Fruit fly (Drosophila melanogaster) whole organism, wandering third instar larva: Measurements from ENCODE around the gene GstT4.

Experiments
- Abd-B ChIP-seq: fragments of >200 bp; optimal IDR thresholded peaks from 2 replicates; lab custom pipeline; 2017; ENCODE audit warnings: missing biosample characterization, missing genetic modification characterization
- CG32264 ChIP-seq: fragments of 200-800 bp; sonication (Bioruptor generic); optimal IDR thresholded peaks from 2 replicates; lab custom pipeline; 2016; ENCODE audit warnings: missing biosample characterization, missing genetic modification characterization
- CG9705 ChIP-seq: fragments of 200-800 bp; sonication (Bioruptor generic); optimal IDR thresholded peaks from 2 replicates; lab custom pipeline; 2018; ENCODE audit warnings: missing biosample characterization, mild to moderate bottlenecking, missing genetic modification characterization
- CrebA ChIP-seq: fragments of 200-800 bp; sonication (Bioruptor generic); optimal IDR thresholded peaks from 2 replicates; lab custom pipeline; 2016; ENCODE audit warnings: missing biosample characterization, mild to moderate bottlenecking, missing genetic modification characterization, borderline replicate concordance
- Dfd ChIP-seq: fragments of >200 bp; optimal IDR thresholded peaks from 2 replicates; lab custom pipeline; 2017; ENCODE audit warnings: missing biosample characterization, missing genetic modification characterization
- Dif ChIP-seq: fragments of 200-275, 200-300 bp; sonication (Bioruptor generic); optimal IDR thresholded peaks from 2 replicates; lab custom pipeline; 2018; ENCODE audit warnings: missing biosample characterization, missing genetic modification characterization; ENCODE audit not compliant: partially characterized antibody
- GATAd ChIP-seq: sonication (Bioruptor generic); optimal IDR thresholded peaks from 2 replicates; lab custom pipeline; 2016; ENCODE audit warnings: missing biosample characterization, missing genetic modification characterization
- HLH106 ChIP-seq: fragments of 200-800 bp; optimal IDR thresholded peaks from 3 replicates; lab custom pipeline; 2019; ENCODE audit warnings: missing biosample characterization, mild to moderate bottlenecking, missing genetic modification characterization, moderate library complexity
- Hnf4 ChIP-seq: fragments of 200-800 bp; sonication (Bioruptor generic); optimal IDR thresholded peaks from 2 replicates; lab custom pipeline; 2016; ENCODE audit warnings: missing biosample characterization, mild to moderate bottlenecking, missing genetic modification characterization
- Hr78 ChIP-seq: fragments of >200 bp; optimal IDR thresholded peaks from 2 replicates; lab custom pipeline; 2017; ENCODE audit warnings: missing biosample characterization, missing genetic modification characterization
- Hr83 ChIP-seq: fragments of 200-300 bp; sonication (Bioruptor generic); optimal IDR thresholded peaks from 2 replicates; lab custom pipeline; 2016; ENCODE audit warnings: missing biosample characterization, mild to moderate bottlenecking, missing genetic modification characterization, moderate library complexity; ENCODE audit not compliant: poor library complexity, severe bottlenecking
- Jra ChIP-seq: sonication (Bioruptor generic); optimal IDR thresholded peaks from 2 replicates; lab custom pipeline; 2016; ENCODE audit warnings: missing biosample characterization, missing genetic modification characterization
- Mio ChIP-seq: sonication (Bioruptor generic); optimal IDR thresholded peaks from 2 replicates; lab custom pipeline; 2016; ENCODE audit warnings: missing biosample characterization, missing genetic modification characterization
- Myc ChIP-seq: fragments of >200 bp; optimal IDR thresholded peaks from 2 replicates; lab custom pipeline; 2017
- N ChIP-seq: fragments of >200 bp; optimal IDR thresholded peaks from 2 replicates; lab custom pipeline; 2018; ENCODE audit warnings: missing biosample characterization, missing external identifiers, missing genetic modification characterization
- OdsH ChIP-seq: fragments of 200-800 bp; sonication (Bioruptor generic); optimal IDR thresholded peaks from 2 replicates; lab custom pipeline; 2016; ENCODE audit warnings: missing biosample characterization, mild to moderate bottlenecking, missing genetic modification characterization
- Rel ChIP-seq, 2 experiments: fragments of 200-800 bp; sonication (Bioruptor generic) in 1 of 2; optimal IDR thresholded peaks; 2 replicates in 1 of 2; 3 replicates in 1 of 2; lab custom pipeline; 2016 to 2019; ENCODE audit warnings: mild to moderate bottlenecking in 2 of 2, missing biosample characterization in 2 of 2, missing genetic modification characterization in 2 of 2, moderate library complexity in 1 of 2
- Sp1 ChIP-seq: fragments of 200-800 bp; sonication (Bioruptor generic); optimal IDR thresholded peaks from 3 replicates; lab custom pipeline; 2019; ENCODE audit warnings: missing biosample characterization, mild to moderate bottlenecking, missing genetic modification characterization, moderate library complexity
- Vsx2 ChIP-seq: fragments of 200-300, 225-300 bp; sonication (Bioruptor generic); optimal IDR thresholded peaks from 2 replicates; lab custom pipeline; 2018; ENCODE audit warnings: missing biosample characterization, missing genetic modification characterization; ENCODE audit not compliant: partially characterized antibody
- br ChIP-seq: fragments of 200-800 bp; sonication (Bioruptor generic); optimal IDR thresholded peaks from 2 replicates; lab custom pipeline; 2016; ENCODE audit warnings: missing biosample characterization, missing genetic modification characterization
- brk ChIP-seq: fragments of 200-800 bp; sonication (Bioruptor generic); optimal IDR thresholded peaks from 2 replicates; lab custom pipeline; 2016; ENCODE audit warnings: missing biosample characterization, mild to moderate bottlenecking, missing genetic modification characterization
- dl ChIP-seq, 2 experiments: fragments of 175-275, 200-275 bp in 1 of 2; fragments of 200-275 bp in 1 of 2; sonication (Bioruptor generic); optimal IDR thresholded peaks; lab custom pipeline; 2018; ENCODE audit warnings: mild to moderate bottlenecking in 2 of 2, missing biosample characterization in 2 of 2, missing genetic modification characterization in 2 of 2, moderate library complexity in 2 of 2; ENCODE audit not compliant: partially characterized antibody in 2 of 2, insufficient read depth in 1 of 2
- dmrt93B ChIP-seq: fragments of 200-800 bp; sonication (Bioruptor generic); optimal IDR thresholded peaks from 2 replicates; lab custom pipeline; 2018; ENCODE audit warnings: missing biosample characterization, mild to moderate bottlenecking, missing genetic modification characterization
- dsf ChIP-seq: sonication (Bioruptor generic); optimal IDR thresholded peaks from 2 replicates; lab custom pipeline; 2016; ENCODE audit warnings: missing biosample characterization, missing genetic modification characterization, borderline replicate concordance
- ey ChIP-seq: fragments of 200-800 bp; sonication (Bioruptor generic); optimal IDR thresholded peaks from 2 replicates; lab custom pipeline; 2016; ENCODE audit warnings: missing biosample characterization, missing genetic modification characterization
- foxo ChIP-seq, 2 experiments: fragments of 200-800 bp; sonication (Bioruptor generic); optimal IDR thresholded peaks; 2 replicates in 1 of 2; 3 replicates in 1 of 2; lab custom pipeline; 2016 to 2017; ENCODE audit warnings: missing biosample characterization in 2 of 2, missing genetic modification characterization in 2 of 2
- fru ChIP-seq: fragments of 200-800 bp; sonication (Bioruptor generic); optimal IDR thresholded peaks from 3 replicates; lab custom pipeline; 2016; ENCODE audit warnings: missing biosample characterization, mild to moderate bottlenecking, missing genetic modification characterization
- h ChIP-seq: fragments of 200-800 bp; sonication (Bioruptor generic); optimal IDR thresholded peaks from 3 replicates; lab custom pipeline; 2016; ENCODE audit warnings: missing biosample characterization, mild to moderate bottlenecking, missing genetic modification characterization
- jim ChIP-seq: fragments of 175-275, 200-325 bp; sonication (Bioruptor generic); optimal IDR thresholded peaks from 2 replicates; lab custom pipeline; 2016; ENCODE audit warnings: missing biosample characterization, mild to moderate bottlenecking, missing genetic modification characterization
- lola ChIP-seq: fragments of >200 bp; optimal IDR thresholded peaks from 2 replicates; lab custom pipeline; 2017; ENCODE audit warnings: missing biosample characterization, missing genetic modification characterization
- pan ChIP-seq: fragments of >200 bp; optimal IDR thresholded peaks from 2 replicates; lab custom pipeline; 2017
- psq ChIP-seq: fragments of 200-800 bp; sonication (Bioruptor generic); optimal IDR thresholded peaks from 3 replicates; lab custom pipeline; 2017; ENCODE audit warnings: missing biosample characterization, mild to moderate bottlenecking, missing genetic modification characterization, moderate library complexity
- rgr ChIP-seq: fragments of 200-800 bp; sonication (Bioruptor generic); optimal IDR thresholded peaks from 3 replicates; lab custom pipeline; 2016; ENCODE audit warnings: missing biosample characterization, mild to moderate bottlenecking, missing genetic modification characterization
- sage ChIP-seq: fragments of 200-800 bp; sonication (Bioruptor generic); optimal IDR thresholded peaks from 2 replicates; lab custom pipeline; 2016; ENCODE audit warnings: missing biosample characterization, mild to moderate bottlenecking, missing genetic modification characterization
- sv ChIP-seq: fragments of 200-800 bp; sonication (Bioruptor generic); optimal IDR thresholded peaks from 3 replicates; lab custom pipeline; 2016; ENCODE audit warnings: missing biosample characterization, missing genetic modification characterization
- tai ChIP-seq: sonication (Bioruptor generic); optimal IDR thresholded peaks from 2 replicates; lab custom pipeline; 2016; ENCODE audit warnings: missing biosample characterization, missing genetic modification characterization
- usp ChIP-seq: fragments of >200 bp; optimal IDR thresholded peaks from 2 replicates; lab custom pipeline; 2017; ENCODE audit warnings: missing biosample characterization, missing genetic modification characterization
- woc ChIP-seq: sonication (Bioruptor generic); optimal IDR thresholded peaks from 2 replicates; lab custom pipeline; 2016; ENCODE audit warnings: missing biosample characterization, mild to moderate bottlenecking, missing genetic modification characterization

The GstT4 gene

dm6 chrX:13387373-13387850 is 17.1 kb upstream of the GstT4 start, which contains the start of the genes Ype and CG1662:
Gene Ype, minus strand, starts transcription at chrX:13387417.
Gene CG1662, plus strand, starts transcription at chrX:13387563.
- no peak for TF ChIP-seq N (GFP tag; lab: Kevin White, UChicago)
- TF ChIP-seq usp, result no peak
- TF ChIP-seq Mio (GFP tag; lab: Kevin White, UChicago), result no peak
- TF ChIP-seq Jra, result peak; percentile 65
- TF ChIP-seq CrebA (GFP tag; lab: Kevin White, UChicago), result no peak
- no peak for TF ChIP-seq Dfd (GFP tag; lab: Kevin White, UChicago)
- peak; percentile 28 for TF ChIP-seq GATAd (GFP tag; lab: Kevin White, UChicago)
- peak; percentile 76 for TF ChIP-seq fru (GFP tag; lab: Kevin White, UChicago)
- TF ChIP-seq Rel (GFP tag; optimal IDR thresholded peaks at IDR 0.05; lab: Kevin White, UChicago), result no peak
- no peak for TF ChIP-seq Rel (tag; optimal IDR thresholded peaks at IDR 0.05; lab: Kevin White, UChicago)
- peak; percentile 62 for TF ChIP-seq psq
- peak; percentile 1 for TF ChIP-seq sage (GFP tag; lab: Kevin White, UChicago)
- TF ChIP-seq Hnf4 (GFP tag; lab: Kevin White, UChicago), result peak; percentile 78
- TF ChIP-seq CG9705, result peak; percentile 76
- peak; percentile 74 for TF ChIP-seq ey (GFP tag; lab: Kevin White, UChicago)
- peak; percentile 77 for TF ChIP-seq dmrt93B (GFP tag; lab: Kevin White, UChicago)
- TF ChIP-seq Sp1 (GFP tag; lab: Kevin White, UChicago), result peak; percentile 84
- TF ChIP-seq Abd-B (GFP tag; lab: Kevin White, UChicago), result no peak
- TF ChIP-seq Hr78, result no peak
- peak in 1 of 2 experiments; percentile 84 for TF ChIP-seq foxo (GFP tag; optimal IDR thresholded peaks at IDR 0.05; lab: Kevin White, UChicago)
- TF ChIP-seq brk (GFP tag; lab: Kevin White, UChicago), result peak; percentile 61
- peak; percentile 69 for TF ChIP-seq OdsH
- TF ChIP-seq jim (GFP tag; lab: Kevin White, UChicago), result peak; percentile 3
- peak; percentile 74 for TF ChIP-seq sv (GFP tag; lab: Kevin White, UChicago)
- TF ChIP-seq woc (GFP tag; lab: Kevin White, UChicago), result peak; percentile 87
- peak; percentile 80 for TF ChIP-seq tai (GFP tag; lab: Kevin White, UChicago)
- TF ChIP-seq Myc, result peak; percentile 34
- no peak for TF ChIP-seq lola (GFP tag; lab: Kevin White, UChicago)
- peak; percentile 86 for TF ChIP-seq HLH106 (tag; lab: Kevin White, UChicago)
- peak; percentile 73 for TF ChIP-seq rgr (GFP tag; lab: Kevin White, UChicago)
- TF ChIP-seq CG32264 (GFP tag; lab: Kevin White, UChicago), result no peak
- TF ChIP-seq h (GFP tag; lab: Kevin White, UChicago), result peak; percentile 78
- TF ChIP-seq Hr83 (GFP tag; lab: Kevin White, UChicago), result no peak
- TF ChIP-seq dl (GFP tag; optimal IDR thresholded peaks at IDR 0.05; lab: Kevin White, UChicago; ENCODE audit: insufficient read depth in 1 of 2, partially characterized antibody in 2 of 2), result no peak
- no peak for TF ChIP-seq Vsx2 (GFP tag; lab: Kevin White, UChicago)
- TF ChIP-seq br (GFP tag; lab: Kevin White, UChicago), result peak; percentile 61
- TF ChIP-seq Dif (GFP tag; lab: Kevin White, UChicago), result no peak
- no peak for TF ChIP-seq pan
- peak; percentile 6 for TF ChIP-seq dsf (GFP tag; lab: Kevin White, UChicago)

dm6 chrX:13390465-13391173 is 13.9 kb upstream of the GstT4 start:
- peak; percentile 84 for TF ChIP-seq HLH106 (tag; lab: Kevin White, UChicago)
- peak; percentile 34 for TF ChIP-seq Hnf4 (GFP tag; lab: Kevin White, UChicago)
- peak; percentile 34 for TF ChIP-seq brk (GFP tag; lab: Kevin White, UChicago)
- no peak for TF ChIP-seq Jra
- peak; percentile 66 for TF ChIP-seq psq
- no peak for TF ChIP-seq N (GFP tag; lab: Kevin White, UChicago)
- peak in 1 of 2 experiments; percentile 74 for TF ChIP-seq foxo (GFP tag; optimal IDR thresholded peaks at IDR 0.05; lab: Kevin White, UChicago)
- peak; percentile 57 for TF ChIP-seq h (GFP tag; lab: Kevin White, UChicago)
- peak; percentile 13 for TF ChIP-seq ey (GFP tag; lab: Kevin White, UChicago)
- no peak for TF ChIP-seq dsf (GFP tag; lab: Kevin White, UChicago)
- peak; percentile 24 for TF ChIP-seq dmrt93B (GFP tag; lab: Kevin White, UChicago)
- TF ChIP-seq br (GFP tag; lab: Kevin White, UChicago), result peak; percentile 1
- TF ChIP-seq OdsH, result peak; percentile 69
- no peak for TF ChIP-seq lola (GFP tag; lab: Kevin White, UChicago)
- TF ChIP-seq rgr (GFP tag; lab: Kevin White, UChicago), result peak; percentile 74
- TF ChIP-seq Rel (GFP tag; optimal IDR thresholded peaks at IDR 0.05; lab: Kevin White, UChicago), result no peak
- peak; percentile 57 for TF ChIP-seq Rel (tag; optimal IDR thresholded peaks at IDR 0.05; lab: Kevin White, UChicago)
- TF ChIP-seq CG9705, result no peak
- no peak for TF ChIP-seq CG32264 (GFP tag; lab: Kevin White, UChicago)
- peak; percentile 70 for TF ChIP-seq fru (GFP tag; lab: Kevin White, UChicago)
- TF ChIP-seq Sp1 (GFP tag; lab: Kevin White, UChicago), result peak; percentile 82
- no peak for TF ChIP-seq woc (GFP tag; lab: Kevin White, UChicago)
- TF ChIP-seq tai (GFP tag; lab: Kevin White, UChicago), result no peak
- TF ChIP-seq, all 38 proteins: peak for 14
